Worm (Caenorhabditis elegans) whole organism, L1 larva: ENCODE measurements around the gene C47D12.5.
A peak's percentile ranks its signal among the peaks of the same experiment; 100 is the strongest.

Experiments used
- C04F5.9 ChIP-seq: sonication (generic microtip); optimal IDR thresholded peaks from 2 replicates; lab custom pipeline; 2016; ENCODE audit warnings: missing genetic modification characterization, missing compliant biosample characterization
- C16A3.4 ChIP-seq: fragments of 150-350 bp; optimal IDR thresholded peaks from 2 replicates; lab custom pipeline; 2014; ENCODE audit warnings: missing biosample characterization, missing genetic modification characterization
- C34B4.2 ChIP-seq: sonication (generic microtip); optimal IDR thresholded peaks from 2 replicates; lab custom pipeline; 2017; ENCODE audit warnings: mild to moderate bottlenecking, missing genetic modification characterization, missing compliant biosample characterization
- F16B12.6 ChIP-seq: fragments of 150-350 bp; optimal IDR thresholded peaks from 2 replicates; lab custom pipeline; 2014; ENCODE audit warnings: missing biosample characterization, missing genetic modification characterization
- blmp-1 ChIP-seq: fragments of 150-350 bp; optimal IDR thresholded peaks from 2 replicates; lab custom pipeline; 2014; ENCODE audit warnings: missing biosample characterization, missing genetic modification characterization
- ceh-82 ChIP-seq, 3 experiments: fragments of 150-350 bp in 1 of 3; sonication (generic microtip) in 2 of 3; optimal IDR thresholded peaks; 2 replicates each; lab custom pipeline; 2014 to 2017; ENCODE audit warnings: missing biosample characterization in 3 of 3, missing genetic modification characterization in 3 of 3
- ces-1 ChIP-seq: fragments of 150-350 bp; optimal IDR thresholded peaks from 2 replicates; lab custom pipeline; 2014; ENCODE audit warnings: missing biosample characterization, missing genetic modification reagents, missing genetic modification characterization
- dpl-1 ChIP-seq, 3 experiments: fragments of 150-350 bp in 2 of 3; sonication (generic microtip) in 1 of 3; optimal IDR thresholded peaks; 2 replicates each; lab custom pipeline; 2014 to 2017; ENCODE audit warnings: missing biosample characterization in 3 of 3, missing genetic modification characterization in 3 of 3, missing genetic modification reagents in 3 of 3
- efl-1 ChIP-seq, 4 experiments: fragments of 150-350 bp; optimal IDR thresholded peaks in 3 of 4; peaks in 1 of 4; 1 replicate in 1 of 4; 2 replicates in 3 of 4; lab custom pipeline; 2014; ENCODE audit warnings: missing biosample characterization in 2 of 4, missing genetic modification characterization in 2 of 4, missing genetic modification reagents in 2 of 4
- efl-3 ChIP-seq: fragments of 200-800 bp; sonication (Bioruptor generic); optimal IDR thresholded peaks from 2 replicates; lab custom pipeline; 2018; ENCODE audit warnings: mild to moderate bottlenecking, missing genetic modification characterization, missing compliant biosample characterization
- elt-2 ChIP-seq: sonication (generic microtip); optimal IDR thresholded peaks from 2 replicates; lab custom pipeline; 2016; ENCODE audit warnings: missing genetic modification characterization, mild to moderate bottlenecking, inconsistent platforms, missing compliant biosample characterization, missing genetic modification reagents
- elt-3 ChIP-seq, 6 experiments: fragments of 150-350 bp in 1 of 6; sonication (generic microtip); optimal IDR thresholded peaks; 2 replicates each; lab custom pipeline; 2017 to 2018; ENCODE audit warnings: missing biosample characterization in 6 of 6, missing genetic modification characterization in 6 of 6, inconsistent platforms in 1 of 6
- fkh-8 ChIP-seq: sonication (generic microtip); optimal IDR thresholded peaks from 2 replicates; lab custom pipeline; 2016; ENCODE audit warnings: mild to moderate bottlenecking, missing genetic modification characterization, missing compliant biosample characterization
- fos-1 ChIP-seq: fragments of 150-350 bp; optimal IDR thresholded peaks from 2 replicates; lab custom pipeline; 2014; ENCODE audit warnings: missing biosample characterization, missing genetic modification characterization
- hlh-4 ChIP-seq: sonication (generic microtip); optimal IDR thresholded peaks from 2 replicates; lab custom pipeline; 2016; ENCODE audit warnings: mild to moderate bottlenecking, missing genetic modification characterization, missing compliant biosample characterization
- lin-14 ChIP-seq: fragments of 200-800 bp; sonication (Bioruptor generic); optimal IDR thresholded peaks from 2 replicates; lab custom pipeline; 2018; ENCODE audit warnings: mild to moderate bottlenecking, missing genetic modification characterization, moderate library complexity, missing compliant biosample characterization
- lin-35 ChIP-seq, 2 experiments: fragments of 150-350 bp; optimal IDR thresholded peaks; 2 replicates each; lab custom pipeline; 2014; ENCODE audit warnings: missing biosample characterization in 2 of 2, missing genetic modification characterization in 2 of 2, missing genetic modification reagents in 2 of 2
- lir-3 ChIP-seq: sonication (generic microtip); optimal IDR thresholded peaks from 2 replicates; lab custom pipeline; 2016; ENCODE audit warnings: mild to moderate bottlenecking, missing genetic modification characterization, moderate library complexity, missing compliant biosample characterization; ENCODE audit not compliant: poor library complexity
- lsy-2 ChIP-seq, 2 experiments: fragments of 150-350 bp; optimal IDR thresholded peaks; 2 replicates each; lab custom pipeline; 2014; ENCODE audit warnings: missing biosample characterization in 2 of 2, missing genetic modification characterization in 2 of 2
- mdl-1 ChIP-seq, 2 experiments: fragments of 150-350 bp; optimal IDR thresholded peaks; 2 replicates each; lab custom pipeline; 2014 to 2017; ENCODE audit warnings: missing biosample characterization in 2 of 2, missing genetic modification characterization in 2 of 2, inconsistent platforms in 1 of 2
- mep-1 ChIP-seq: fragments of 150-350 bp; optimal IDR thresholded peaks from 2 replicates; lab custom pipeline; 2014; ENCODE audit warnings: missing biosample characterization, missing genetic modification characterization
- nhr-19 ChIP-seq: fragments of 200-800 bp; sonication (Bioruptor generic); conservative IDR thresholded peaks from 2 replicates; pipeline ENCODE4 v1.3.6; 2022; ENCODE audit warnings: missing genetic modification characterization, missing compliant biosample characterization
- nhr-20 ChIP-seq: sonication (generic microtip); optimal IDR thresholded peaks from 2 replicates; lab custom pipeline; 2016; ENCODE audit warnings: mild to moderate bottlenecking, missing genetic modification characterization, missing compliant biosample characterization
- nhr-47 ChIP-seq: sonication (generic microtip); optimal IDR thresholded peaks from 2 replicates; lab custom pipeline; 2016; ENCODE audit warnings: mild to moderate bottlenecking, missing genetic modification characterization, moderate library complexity, missing compliant biosample characterization
- nhr-71 ChIP-seq: sonication (generic microtip); optimal IDR thresholded peaks from 2 replicates; lab custom pipeline; 2016; ENCODE audit warnings: mild to moderate bottlenecking, missing genetic modification characterization, moderate library complexity, missing compliant biosample characterization
- nhr-84 ChIP-seq: sonication (generic microtip); optimal IDR thresholded peaks from 2 replicates; lab custom pipeline; 2017; ENCODE audit warnings: missing biosample characterization, missing genetic modification characterization
- nhr-85 ChIP-seq: sonication (generic microtip); peaks from one replicate; lab custom pipeline; 2016; ENCODE audit warnings: missing genetic modification characterization, inconsistent platforms, missing compliant biosample characterization
- nhr-90 ChIP-seq: sonication (generic microtip); optimal IDR thresholded peaks from 2 replicates; lab custom pipeline; 2016; ENCODE audit warnings: mild to moderate bottlenecking, missing genetic modification characterization, missing compliant biosample characterization; ENCODE audit not compliant: poor library complexity
- pag-3 ChIP-seq: sonication (generic microtip); optimal IDR thresholded peaks from 2 replicates; lab custom pipeline; 2017; ENCODE audit warnings: missing genetic modification characterization, mild to moderate bottlenecking, missing compliant biosample characterization, antibody characterized with exemption, borderline replicate concordance; ENCODE audit not compliant: insufficient read depth
- rnt-1 ChIP-seq: sonication (generic microtip); optimal IDR thresholded peaks from 2 replicates; lab custom pipeline; 2016; ENCODE audit warnings: mild to moderate bottlenecking, missing genetic modification characterization, moderate library complexity, missing compliant biosample characterization
- skn-1 ChIP-seq: fragments of 150-350 bp; optimal IDR thresholded peaks from 2 replicates; lab custom pipeline; 2014; ENCODE audit warnings: missing biosample characterization, missing genetic modification characterization
- snpc-4 ChIP-seq: fragments of 150-350 bp; optimal IDR thresholded peaks from 2 replicates; lab custom pipeline; 2014; ENCODE audit warnings: missing biosample characterization, missing genetic modification characterization
- snu-23 ChIP-seq: sonication (generic microtip); optimal IDR thresholded peaks from 2 replicates; lab custom pipeline; 2016; ENCODE audit warnings: missing genetic modification characterization, missing compliant biosample characterization
- sox-4 ChIP-seq: sonication (generic microtip); optimal IDR thresholded peaks from 2 replicates; lab custom pipeline; 2016; ENCODE audit warnings: missing genetic modification characterization, missing compliant biosample characterization
- sup-37 ChIP-seq: fragments of 200-800 bp; sonication (Bioruptor generic); optimal IDR thresholded peaks from 2 replicates; lab custom pipeline; 2018; ENCODE audit warnings: mild to moderate bottlenecking, missing genetic modification characterization, missing compliant biosample characterization
- swsn-7 ChIP-seq: sonication (generic microtip); optimal IDR thresholded peaks from 2 replicates; lab custom pipeline; 2016; ENCODE audit warnings: missing genetic modification characterization, missing compliant biosample characterization
- tbx-2 ChIP-seq: sonication (generic microtip); optimal IDR thresholded peaks from 2 replicates; lab custom pipeline; 2016; ENCODE audit warnings: missing genetic modification characterization, missing compliant biosample characterization
- tlp-1 ChIP-seq: fragments of 150-350 bp; optimal IDR thresholded peaks from 2 replicates; lab custom pipeline; 2014; ENCODE audit warnings: missing biosample characterization, missing genetic modification characterization
- unc-130 ChIP-seq: fragments of 150-350 bp; optimal IDR thresholded peaks from 2 replicates; lab custom pipeline; 2017; ENCODE audit warnings: missing biosample characterization, missing genetic modification characterization, inconsistent platforms
- unc-62 ChIP-seq: fragments of 150-350 bp; optimal IDR thresholded peaks from 2 replicates; lab custom pipeline; 2014; ENCODE audit warnings: missing biosample characterization, missing genetic modification reagents, missing genetic modification characterization
- unc-86 ChIP-seq: sonication (generic microtip); optimal IDR thresholded peaks from 2 replicates; lab custom pipeline; 2016; ENCODE audit warnings: missing genetic modification characterization, missing compliant biosample characterization
- xbp-1 ChIP-seq: sonication (generic microtip); optimal IDR thresholded peaks from 2 replicates; lab custom pipeline; 2016; ENCODE audit warnings: missing genetic modification characterization, missing compliant biosample characterization
- zip-4 ChIP-seq: fragments of 200-800 bp; sonication (Bioruptor generic); optimal IDR thresholded peaks from 2 replicates; lab custom pipeline; 2018; ENCODE audit warnings: mild to moderate bottlenecking, missing genetic modification characterization, moderate library complexity, missing compliant biosample characterization
- ztf-4 ChIP-seq: fragments of 150-350 bp; optimal IDR thresholded peaks from 2 replicates; lab custom pipeline; 2014; ENCODE audit warnings: missing biosample characterization, missing genetic modification characterization

The C47D12.5 gene

ce11 chrII:11728545-11729105, 43.5 kb upstream of the C47D12.5 start, which contains the start of gene alh-8:
Gene alh-8, plus strand, starts transcription at chrII:11729055.
- no peak for TF ChIP-seq ceh-82 (tag; optimal IDR thresholded peaks at IDR 0.05; lab: Kevin White, UChicago)
- TF ChIP-seq tbx-2 (tag; lab: Kevin White, UChicago), result peak; percentile 47
- peak; percentile 45 for TF ChIP-seq ztf-4
- peak in 1 of 2 experiments; percentile 94 for TF ChIP-seq mdl-1 (tag; optimal IDR thresholded peaks at IDR 0.05; lab: Kevin White, UChicago)
- peak; percentile 29 for TF ChIP-seq skn-1 (tag; lab: Kevin White, UChicago)
- TF ChIP-seq nhr-90 (tag; lab: Kevin White, UChicago), result peak; percentile 46
- no peak for TF ChIP-seq C34B4.2 (tag; lab: Kevin White, UChicago)
- peak; percentile 86 for TF ChIP-seq nhr-71
- no peak for TF ChIP-seq efl-3 (GFP tag; lab: Kevin White, UChicago)
- peak; percentile 40 for TF ChIP-seq pag-3 (tag; lab: Kevin White, UChicago)
- TF ChIP-seq lsy-2 (tag; optimal IDR thresholded peaks at IDR 0.05; lab: Kevin White, UChicago), result peak; percentile 45 to 72
- TF ChIP-seq fkh-8 (tag; lab: Kevin White, UChicago), result no peak
- peak; percentile 13 for TF ChIP-seq mep-1
- peak; percentile 20 for TF ChIP-seq fos-1 (tag; lab: Kevin White, UChicago)
- no peak for TF ChIP-seq tlp-1 (tag; lab: Kevin White, UChicago)
- no peak for TF ChIP-seq sox-4 (tag; lab: Kevin White, UChicago)
- no peak for TF ChIP-seq F16B12.6 (tag; lab: Kevin White, UChicago)
- TF ChIP-seq swsn-7 (tag; lab: Kevin White, UChicago), result peak; percentile 28
- TF ChIP-seq ces-1 (GFP tag; lab: Kevin White, UChicago), result no peak
- no peak for TF ChIP-seq nhr-84 (tag; lab: Kevin White, UChicago)
- peak in 2 of 6 experiments; percentile 1 to 15 for TF ChIP-seq elt-3 (tag; optimal IDR thresholded peaks at IDR 0.05; lab: Kevin White, UChicago)
- TF ChIP-seq nhr-47 (tag; lab: Kevin White, UChicago), result peak; percentile 24
- peak in 2 of 3 experiments; percentile 22 to 38 for TF ChIP-seq dpl-1 (GFP tag; optimal IDR thresholded peaks at IDR 0.05; lab: Kevin White, UChicago)
- TF ChIP-seq lin-35 (GFP tag; optimal IDR thresholded peaks at IDR 0.05; lab: Kevin White, UChicago), result peak; percentile 38 to 68
- peak; percentile 64 for TF ChIP-seq nhr-85 (tag; lab: Kevin White, UChicago)
- peak; percentile 86 for TF ChIP-seq snu-23
- peak; percentile 32 for TF ChIP-seq snpc-4
- peak; percentile 46 for TF ChIP-seq C16A3.4
- TF ChIP-seq nhr-20 (tag; lab: Kevin White, UChicago), result peak; percentile 76
- no peak for TF ChIP-seq unc-62 (GFP tag; lab: Kevin White, UChicago)
- TF ChIP-seq efl-1 (optimal IDR thresholded peaks at IDR 0.05; lab: Kevin White, UChicago), result peak; percentile 15 to 30
- TF ChIP-seq efl-1 (GFP tag; optimal IDR thresholded peaks at IDR 0.05 in 1 of 2; lab: Kevin White, UChicago), result no peak
- peak; percentile 46 for TF ChIP-seq unc-130 (tag; lab: Kevin White, UChicago)
- TF ChIP-seq lir-3 (tag; lab: Kevin White, UChicago), result peak; percentile 16
- no peak for TF ChIP-seq C04F5.9
- peak; percentile 78 for TF ChIP-seq rnt-1 (tag; lab: Kevin White, UChicago)
- no peak for TF ChIP-seq unc-86
- TF ChIP-seq elt-2 (tag; lab: Kevin White, UChicago), result peak; percentile 55
- TF ChIP-seq blmp-1 (tag; lab: Kevin White, UChicago), result peak; percentile 21
- TF ChIP-seq lin-14 (GFP tag; lab: Kevin White, UChicago), result peak; percentile 86
- TF ChIP-seq xbp-1 (tag; lab: Kevin White, UChicago), result peak; percentile 29
- TF ChIP-seq nhr-19 (GFP tag; lab: Robert Waterston, UW), result peak; percentile 70

DNA sequence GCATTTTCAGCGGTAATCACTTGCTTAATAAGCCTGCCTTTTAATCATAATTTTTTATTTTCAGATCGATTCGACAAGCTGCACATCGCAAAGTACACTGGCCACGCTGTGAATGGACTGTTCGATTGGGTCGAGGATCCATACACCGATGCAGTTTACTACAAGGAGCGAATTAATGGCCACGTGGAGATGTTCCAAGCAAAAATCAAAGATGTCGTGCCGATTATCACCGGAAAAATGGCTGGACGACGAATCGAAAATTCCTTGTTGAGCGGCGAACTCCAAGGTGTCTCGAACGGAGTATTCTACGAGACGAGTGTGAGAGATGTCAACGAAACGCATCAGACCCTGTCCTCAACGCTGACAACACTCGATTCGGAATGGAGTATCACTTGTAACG, 42.4 kb upstream of the C47D12.5 start:
- TF ChIP-seq xbp-1 (tag; lab: Kevin White, UChicago) (no peak), zip-4 (GFP tag; lab: Kevin White, UChicago) (no peak), sup-37 (GFP tag; lab: Kevin White, UChicago) (no peak), ztf-4 (no peak), hlh-4 (tag; lab: Kevin White, UChicago) (no peak), lir-3 (tag; lab: Kevin White, UChicago) (no peak), tlp-1 (tag; lab: Kevin White, UChicago) (no peak), pag-3 (tag; lab: Kevin White, UChicago) (no peak), ces-1 (GFP tag; lab: Kevin White, UChicago) (no peak), snu-23 (no peak)
